Worm (Caenorhabditis elegans): Measurements from ENCODE around the gene eri-12.

ce11 chrIV:12131308-12132072 is 25.1 kb upstream of the eri-12 start:
- TF ChIP-seq unc-62 (GFP tag; optimal IDR thresholded peaks at IDR 0.05) (no peak), zag-1 (tag; optimal IDR thresholded peaks at IDR 0.05) (no peak), elt-2 (tag; optimal IDR thresholded peaks at IDR 0.05) (no peak), skn-1 (tag; optimal IDR thresholded peaks at IDR 0.05) (no peak), pha-4 (tag; optimal IDR thresholded peaks at IDR 0.05) (no peak)

Measured in whole organism, L3 larva.